Fruit fly (Drosophila melanogaster): Measurements from ENCODE around the gene eIF3g1.

The eIF3g1 gene

dm6 chrX:2658258-2658853, 48.2 kb upstream of the eIF3g1 start:
- no peak for TF ChIP-seq Fer2 (tag; optimal IDR thresholded peaks at IDR 0.05)
- peak; percentile 98 for TF ChIP-seq pfk (GFP tag; optimal IDR thresholded peaks at IDR 0.05)
- no peak for TF ChIP-seq dimm (GFP tag; IDR thresholded peaks at IDR 0.05)
- no peak for TF ChIP-seq ewg (GFP tag; optimal IDR thresholded peaks at IDR 0.05)
- TF ChIP-seq sens (GFP tag): peak; percentile 81
- TF ChIP-seq chm (GFP tag; IDR thresholded peaks at IDR 0.05): peak; percentile 24; the same call in 1 of the 2 replicates
- no peak for TF ChIP-seq aop (GFP tag; IDR thresholded peaks at IDR 0.05)
- TF ChIP-seq cwo (GFP tag; optimal IDR thresholded peaks at IDR 0.05): peak; percentile 36
- peak; percentile 39 for TF ChIP-seq CG18599 (GFP tag; optimal IDR thresholded peaks at IDR 0.05)
- no peak for TF ChIP-seq Neu2 (GFP tag; optimal IDR thresholded peaks at IDR 0.05; ENCODE audit: borderline replicate concordance)
- TF ChIP-seq CG13296 (GFP tag; optimal IDR thresholded peaks at IDR 0.05): peak; percentile 35
- no peak for TF ChIP-seq nmo (GFP tag; optimal IDR thresholded peaks at IDR 0.05)
- peak; percentile 56 for TF ChIP-seq lbe (GFP tag; optimal IDR thresholded peaks at IDR 0.05)
- TF ChIP-seq salm (tag; optimal IDR thresholded peaks at IDR 0.05): no peak
- no peak for TF ChIP-seq tx (GFP tag; optimal IDR thresholded peaks at IDR 0.05)
- peak; percentile 73 for TF ChIP-seq sd (tag; optimal IDR thresholded peaks at IDR 0.05)
- peak; percentile 45 for TF ChIP-seq kay (GFP tag; optimal IDR thresholded peaks at IDR 0.05)
- peak; percentile 39 for TF ChIP-seq BtbVII (GFP tag; optimal IDR thresholded peaks at IDR 0.05)
- no peak for TF ChIP-seq Dref (GFP tag; IDR thresholded peaks at IDR 0.05)
- TF ChIP-seq chinmo (GFP tag; IDR thresholded peaks at IDR 0.05; ENCODE audit: partially characterized antibody): peak; percentile 93
- TF ChIP-seq NC2β (GFP tag; optimal IDR thresholded peaks at IDR 0.05): no peak
- no peak for TF ChIP-seq CG12769 (tag; optimal IDR thresholded peaks at IDR 0.05)
- TF ChIP-seq CG17385 (GFP tag; optimal IDR thresholded peaks at IDR 0.05): peak; percentile 64
- no peak for TF ChIP-seq esg (GFP tag; conservative IDR thresholded peaks at IDR 0.05)
- peak; percentile 59 for TF ChIP-seq GATAe (GFP tag; conservative IDR thresholded peaks at IDR 0.05)
- TF ChIP-seq twi (tag; optimal IDR thresholded peaks at IDR 0.05): no peak
- peak; percentile 60; the same call in 1 of the 3 replicates for TF ChIP-seq ci (GFP tag; IDR thresholded peaks at IDR 0.05)
- TF ChIP-seq Adf1 (GFP tag; IDR thresholded peaks at IDR 0.05): peak; percentile 47; the same call in 1 of the 2 replicates
- peak; percentile 56 for TF ChIP-seq CG34376 (GFP tag; optimal IDR thresholded peaks at IDR 0.05)
- TF ChIP-seq seq (GFP tag; IDR thresholded peaks at IDR 0.05): no peak
- TF ChIP-seq sug (tag; optimal IDR thresholded peaks at IDR 0.05): peak; percentile 65
- TF ChIP-seq cg (GFP tag; optimal IDR thresholded peaks at IDR 0.05): peak; percentile 79
- TF ChIP-seq gro (GFP tag; optimal IDR thresholded peaks at IDR 0.05): peak; percentile 22
- no peak for TF ChIP-seq Hand (GFP tag; optimal IDR thresholded peaks at IDR 0.05)
- TF ChIP-seq CG6689 (GFP tag; IDR thresholded peaks at IDR 0.05): no peak
- no peak for TF ChIP-seq MBD-R2 (GFP tag; IDR thresholded peaks at IDR 0.05)
- no peak for TF ChIP-seq Hmr (GFP tag; optimal IDR thresholded peaks at IDR 0.05)
- TF ChIP-seq CG8290 (GFP tag; optimal IDR thresholded peaks at IDR 0.05): peak; percentile 32
- TF ChIP-seq CG8290 (tag; optimal IDR thresholded peaks at IDR 0.05): no peak
- TF ChIP-seq Trl (optimal IDR thresholded peaks at IDR 0.05): peak; percentile 58 to 93
- TF ChIP-seq Trl (GFP tag; optimal IDR thresholded peaks at IDR 0.05): peak; percentile 42
- no peak for TF ChIP-seq CG3407 (GFP tag; optimal IDR thresholded peaks at IDR 0.05)
- TF ChIP-seq NFAT (GFP tag; IDR thresholded peaks at IDR 0.05): no peak
- no peak for TF ChIP-seq nerfin-1 (tag; optimal IDR thresholded peaks at IDR 0.05)
- TF ChIP-seq wor (GFP tag; IDR thresholded peaks at IDR 0.05): no peak
- peak; percentile 58 for TF ChIP-seq CG1832 (GFP tag; optimal IDR thresholded peaks at IDR 0.05)
- TF ChIP-seq vvl (GFP tag; IDR thresholded peaks at IDR 0.05): peak; percentile 38; the same call in 1 of the 2 replicates
- TF ChIP-seq CG14860 (GFP tag; IDR thresholded peaks at IDR 0.05; ENCODE audit: partially characterized antibody): no peak
- no peak for TF ChIP-seq tup (GFP tag; optimal IDR thresholded peaks at IDR 0.05)
- no peak for TF ChIP-seq D19A (tag; optimal IDR thresholded peaks at IDR 0.05)
- TF ChIP-seq jigr1 (GFP tag; IDR thresholded peaks at IDR 0.05): no peak
